Fruit fly (Drosophila melanogaster): ENCODE data around the gene shams.

dm6 chr3R:25082348-25082747 is 7.9 kb upstream of the shams start, which contains the start of gene fd96Ca:
- TF ChIP-seq CG8301 (tag; optimal IDR thresholded peaks at IDR 0.05): no peak
- no peak for TF ChIP-seq EcR (GFP tag; optimal IDR thresholded peaks at IDR 0.05)
- TF ChIP-seq CG17806 (tag; optimal IDR thresholded peaks at IDR 0.05): no peak
- TF ChIP-seq Pif1B (GFP tag; optimal IDR thresholded peaks at IDR 0.05): no peak
- TF ChIP-seq CG32121 (GFP tag; IDR thresholded peaks at IDR 0.05): no peak

Data from whole organism, pupa.